Fruit fly (Drosophila melanogaster) whole organism, embryonic: ENCODE measurements around the gene DCAF12.

Experiments
- Adf1 ChIP-seq: fragments of 200-800 bp; sonication (Bioruptor generic); IDR thresholded peaks from 2 replicates; pipeline ENCODE4 v1.3.6; 2022; ENCODE audit warnings: missing biosample characterization, missing genetic modification characterization
- BEAF-32 ChIP-seq: fragments of 200-800 bp; sonication (Bioruptor generic); optimal IDR thresholded peaks from 3 replicates; lab custom pipeline; 2017; ENCODE audit warnings: missing biosample characterization, missing genetic modification characterization, mild to moderate bottlenecking, moderate library complexity, missing genetic modification reagents
- BtbVII ChIP-seq: fragments of 200-800 bp; sonication (Bioruptor generic); optimal IDR thresholded peaks from 3 replicates; lab custom pipeline; 2017; ENCODE audit warnings: missing biosample characterization, mild to moderate bottlenecking, missing genetic modification characterization
- CG10147 ChIP-seq: fragments of 200-800 bp; sonication (Bioruptor generic); optimal IDR thresholded peaks from 2 replicates; lab custom pipeline; 2019; ENCODE audit warnings: missing biosample characterization, mild to moderate bottlenecking, missing genetic modification characterization, moderate library complexity
- CG10366 ChIP-seq: fragments of 200-800 bp; sonication (Bioruptor generic); IDR thresholded peaks from 2 replicates; pipeline ENCODE4 v1.3.6; 2022; ENCODE audit warnings: missing biosample characterization, missing genetic modification characterization
- CG11696 ChIP-seq: fragments of 200-800 bp; sonication (Bioruptor generic); IDR thresholded peaks from 2 replicates; pipeline ENCODE4 v1.3.6; 2022; ENCODE audit warnings: missing biosample characterization, missing genetic modification characterization
- CG12659 ChIP-seq: fragments of 200-800 bp; sonication (Bioruptor generic); optimal IDR thresholded peaks from 3 replicates; lab custom pipeline; 2017; ENCODE audit warnings: mild to moderate bottlenecking, missing biosample characterization, missing genetic modification reagents, missing genetic modification characterization
- CG12942 ChIP-seq: fragments of 200-800 bp; sonication (Bioruptor generic); optimal IDR thresholded peaks from 3 replicates; lab custom pipeline; 2016; ENCODE audit warnings: missing biosample characterization, missing genetic modification characterization
- CG14860 ChIP-seq: fragments of 200-800 bp; sonication (Bioruptor generic); IDR thresholded peaks from 3 replicates; pipeline ENCODE4 v1.3.6; 2022; ENCODE audit warnings: missing biosample characterization, missing genetic modification characterization; ENCODE audit not compliant: partially characterized antibody
- CG1647 ChIP-seq: fragments of 200-800 bp; sonication (Bioruptor generic); optimal IDR thresholded peaks from 3 replicates; lab custom pipeline; 2016; ENCODE audit warnings: missing biosample characterization, missing genetic modification characterization
- CG2129 ChIP-seq: fragments of 200-800 bp; sonication (Bioruptor generic); IDR thresholded peaks from 2 replicates; pipeline ENCODE4 v1.3.6; 2022; ENCODE audit warnings: missing biosample characterization, missing genetic modification characterization; ENCODE audit not compliant: partially characterized antibody
- CG31388 ChIP-seq: fragments of 200-800 bp; sonication (Bioruptor generic); optimal IDR thresholded peaks from 2 replicates; lab custom pipeline; 2016; ENCODE audit warnings: missing biosample characterization, missing genetic modification characterization
- CG34224 ChIP-seq: fragments of 200-800 bp; sonication (Bioruptor generic); IDR thresholded peaks from 3 replicates; pipeline ENCODE4 v1.3.6; 2022; ENCODE audit warnings: missing biosample characterization, missing genetic modification characterization; ENCODE audit not compliant: partially characterized antibody
- CG4328 ChIP-seq: fragments of 200-800 bp; sonication (Bioruptor generic); optimal IDR thresholded peaks from 3 replicates; lab custom pipeline; 2017; ENCODE audit warnings: missing biosample characterization, missing genetic modification reagents, missing genetic modification characterization
- CG4404 ChIP-seq: fragments of 200-800 bp; sonication (Bioruptor generic); IDR thresholded peaks from 2 replicates; pipeline ENCODE4 v1.3.6; 2022; ENCODE audit warnings: missing biosample characterization, missing genetic modification characterization
- CG4730 ChIP-seq: fragments of 200-800 bp; sonication (Bioruptor generic); IDR thresholded peaks from 2 replicates; pipeline ENCODE4 v1.3.6; 2022; ENCODE audit warnings: missing biosample characterization, missing genetic modification characterization
- CG6654 ChIP-seq: fragments of 200-800 bp; sonication (Bioruptor generic); optimal IDR thresholded peaks from 2 replicates; lab custom pipeline; 2017; ENCODE audit warnings: missing biosample characterization, mild to moderate bottlenecking, missing genetic modification characterization
- CG7372 ChIP-seq: fragments of 200-800 bp; sonication (Bioruptor generic); IDR thresholded peaks from 2 replicates; pipeline ENCODE4 v1.3.6; 2022; ENCODE audit warnings: missing biosample characterization, missing genetic modification characterization
- CG7928 ChIP-seq: fragments of 200-800 bp; sonication (Bioruptor generic); optimal IDR thresholded peaks from 2 replicates; lab custom pipeline; 2017; ENCODE audit warnings: missing biosample characterization, mild to moderate bottlenecking, missing genetic modification characterization
- CG7963 ChIP-seq: fragments of 200-800 bp; sonication (Bioruptor generic); IDR thresholded peaks from 3 replicates; pipeline ENCODE4 v1.3.6; 2022; ENCODE audit warnings: missing biosample characterization, missing genetic modification characterization; ENCODE audit not compliant: partially characterized antibody
- Chrac-16 ChIP-seq: fragments of 200-800 bp; sonication (Bioruptor generic); optimal IDR thresholded peaks from 3 replicates; lab custom pipeline; 2016; ENCODE audit warnings: missing biosample characterization, missing genetic modification characterization
- D19A ChIP-seq: fragments of 200-800 bp; optimal IDR thresholded peaks from 3 replicates; lab custom pipeline; 2019; ENCODE audit warnings: missing biosample characterization, mild to moderate bottlenecking, missing genetic modification characterization, moderate library complexity
- Dbx ChIP-seq: fragments of 200-800 bp; sonication (Bioruptor generic); IDR thresholded peaks from 3 replicates; pipeline ENCODE4 v1.3.6; 2022; ENCODE audit warnings: missing biosample characterization, missing genetic modification characterization
- Fer3 ChIP-seq: fragments of 200-800 bp; sonication (Bioruptor generic); optimal IDR thresholded peaks from 2 replicates; lab custom pipeline; 2018; ENCODE audit warnings: missing biosample characterization, mild to moderate bottlenecking, missing genetic modification characterization, moderate library complexity
- GATAe ChIP-seq: fragments of 200-800 bp; sonication (Bioruptor generic); conservative IDR thresholded peaks from 2 replicates; pipeline ENCODE4 v1.3.6; 2022; ENCODE audit warnings: missing biosample characterization, missing genetic modification characterization
- Hr51 ChIP-seq, 2 experiments: fragments of 200-800 bp; sonication (Bioruptor generic); optimal IDR thresholded peaks; 2 replicates in 1 of 2; 3 replicates in 1 of 2; lab custom pipeline; 2016 to 2018; ENCODE audit warnings: missing biosample characterization in 2 of 2, missing genetic modification characterization in 2 of 2, mild to moderate bottlenecking in 1 of 2, moderate library complexity in 1 of 2
- Hsf ChIP-seq: fragments of 200-800 bp; sonication (Bioruptor generic); optimal IDR thresholded peaks from 3 replicates; lab custom pipeline; 2016; ENCODE audit warnings: missing biosample characterization, missing genetic modification characterization
- Jarid2 ChIP-seq: fragments of 200-800 bp; sonication (Bioruptor generic); optimal IDR thresholded peaks from 3 replicates; lab custom pipeline; 2017; ENCODE audit warnings: mild to moderate bottlenecking, missing biosample characterization, missing genetic modification reagents, missing genetic modification characterization
- Xbp1 ChIP-seq: fragments of 200-800 bp; sonication (Bioruptor generic); optimal IDR thresholded peaks from 3 replicates; lab custom pipeline; 2016; ENCODE audit warnings: missing biosample characterization, mild to moderate bottlenecking, missing genetic modification characterization
- ara ChIP-seq: fragments of 200-800 bp; sonication (Bioruptor generic); IDR thresholded peaks from 2 replicates; pipeline ENCODE4 v1.3.6; 2022; ENCODE audit warnings: missing biosample characterization, missing genetic modification characterization
- ase ChIP-seq: fragments of 200-800 bp; sonication (Bioruptor generic); IDR thresholded peaks from 3 replicates; pipeline ENCODE4 v1.3.6; 2022; ENCODE audit warnings: missing biosample characterization, missing genetic modification characterization
- ato ChIP-seq: fragments of 200-800 bp; sonication (Bioruptor generic); IDR thresholded peaks from 2 replicates; pipeline ENCODE4 v1.3.6; 2022; ENCODE audit warnings: missing biosample characterization, missing genetic modification characterization; ENCODE audit not compliant: partially characterized antibody
- chm ChIP-seq: fragments of 200-800 bp; sonication (Bioruptor generic); IDR thresholded peaks from 2 replicates; pipeline ENCODE4 v1.3.6; 2022; ENCODE audit warnings: missing biosample characterization, missing genetic modification characterization
- croc ChIP-seq: fragments of 200-800 bp; sonication (Bioruptor generic); conservative IDR thresholded peaks from 3 replicates; pipeline ENCODE4 v1.3.6; 2022; ENCODE audit warnings: missing biosample characterization, missing genetic modification characterization
- crp ChIP-seq, 2 experiments: fragments of 200-800 bp; sonication (Bioruptor generic); optimal IDR thresholded peaks; 2 replicates in 1 of 2; 3 replicates in 1 of 2; lab custom pipeline; 2017; ENCODE audit warnings: missing biosample characterization in 2 of 2, missing genetic modification characterization in 2 of 2, mild to moderate bottlenecking in 1 of 2, moderate library complexity in 1 of 2
- esg ChIP-seq: fragments of 200-800 bp; sonication (Bioruptor generic); conservative IDR thresholded peaks from 2 replicates; pipeline ENCODE4 v1.3.6; 2022; ENCODE audit warnings: missing biosample characterization, missing genetic modification characterization
- fd96Cb ChIP-seq: fragments of 200-800 bp; sonication (Bioruptor generic); optimal IDR thresholded peaks from 2 replicates; lab custom pipeline; 2018; ENCODE audit warnings: missing biosample characterization, mild to moderate bottlenecking, missing genetic modification characterization, moderate library complexity
- ham ChIP-seq: fragments of 200-800 bp; sonication (Bioruptor generic); IDR thresholded peaks from 2 replicates; pipeline ENCODE4 v1.3.6; 2022; ENCODE audit warnings: missing biosample characterization, missing genetic modification characterization
- hb ChIP-seq: fragments of 200-800 bp; sonication (Bioruptor generic); IDR thresholded peaks from 3 replicates; pipeline ENCODE4 v1.3.6; 2022; ENCODE audit warnings: missing biosample characterization, missing genetic modification characterization; ENCODE audit not compliant: partially characterized antibody
- hkb ChIP-seq, 2 experiments: fragments of 200-800 bp in 1 of 2; fragments of >200 bp in 1 of 2; sonication (Bioruptor generic) in 1 of 2; IDR thresholded peaks in 1 of 2; optimal IDR thresholded peaks in 1 of 2; 2 replicates each; pipeline versions ENCODE4 v1.3.6 to Lab custom; 2017 to 2022; ENCODE audit warnings: missing biosample characterization in 1 of 2, missing genetic modification characterization in 1 of 2
- ken ChIP-seq: fragments of 200-800 bp; sonication (Bioruptor generic); IDR thresholded peaks from 3 replicates; pipeline ENCODE4 v1.3.6; 2022; ENCODE audit warnings: missing biosample characterization, missing genetic modification characterization
- kni ChIP-seq: fragments of 200-800 bp; sonication (Bioruptor generic); optimal IDR thresholded peaks from 3 replicates; lab custom pipeline; 2017; ENCODE audit warnings: mild to moderate bottlenecking, missing biosample characterization, missing genetic modification reagents, missing genetic modification characterization
- pnt ChIP-seq: fragments of 200-800 bp; sonication (Bioruptor generic); optimal IDR thresholded peaks from 3 replicates; lab custom pipeline; 2016; ENCODE audit warnings: missing biosample characterization, missing genetic modification characterization
- so ChIP-seq: fragments of 200-800 bp; sonication (Bioruptor generic); IDR thresholded peaks from 3 replicates; pipeline ENCODE4 v1.3.6; 2022; ENCODE audit warnings: missing biosample characterization, missing genetic modification characterization
- stwl ChIP-seq: fragments of 200-800 bp; sonication (Bioruptor generic); optimal IDR thresholded peaks from 3 replicates; lab custom pipeline; 2018; ENCODE audit warnings: missing biosample characterization, mild to moderate bottlenecking, missing genetic modification characterization, moderate library complexity
- tll ChIP-seq, 2 experiments: fragments of 200-800 bp in 1 of 2; fragments of >200 bp in 1 of 2; sonication (Bioruptor generic) in 1 of 2; optimal IDR thresholded peaks; 2 replicates each; lab custom pipeline; 2017 to 2019; ENCODE audit warnings: missing biosample characterization in 2 of 2, missing genetic modification characterization in 2 of 2, mild to moderate bottlenecking in 1 of 2, moderate library complexity in 1 of 2
- tup ChIP-seq: fragments of 200-800 bp; sonication (Bioruptor generic); optimal IDR thresholded peaks from 2 replicates; lab custom pipeline; 2016; ENCODE audit warnings: missing biosample characterization, mild to moderate bottlenecking, missing genetic modification characterization, moderate library complexity

DCAF12 gene

dm6 chr3R:12010202-12010824, 6.5 kb downstream of the DCAF12 start, which contains the start of the genes KLHL18 and GCC185 (continued):
- TF ChIP-seq ken (GFP tag; lab: Robert Waterston, UW) (0 out of 3 replicates have a peak, but pooled peaks have one; percentile 61), stwl (tag; lab: Kevin White, UChicago) (peak; percentile 56), Hsf (GFP tag; lab: Kevin White, UChicago) (peak; percentile 74), esg (GFP tag; lab: Robert Waterston, UW) (peak; percentile 70), CG10366 (GFP tag; lab: Robert Waterston, UW) (peak; percentile 52; the same call in 1 of the 2 replicates), croc (GFP tag; lab: Robert Waterston, UW) (peak; percentile 61; the same call in 2 of the 3 replicates), GATAe (GFP tag; lab: Robert Waterston, UW) (0 out of 2 replicates have a peak, but pooled peaks have one; percentile 42), CG4730 (GFP tag; lab: Robert Waterston, UW) (peak; percentile 56; the same call in 1 of the 2 replicates), CG7928 (GFP tag; lab: Kevin White, UChicago) (peak; percentile 22), pnt (GFP tag; lab: Kevin White, UChicago) (peak; percentile 60), fd96Cb (tag; lab: Kevin White, UChicago) (peak; percentile 79), hb (GFP tag; lab: Robert Waterston, UW) (peak; percentile 78), crp (GFP tag; optimal IDR thresholded peaks at IDR 0.05; lab: Kevin White, UChicago) (peak; percentile 97 to 98), hkb (optimal IDR thresholded peaks at IDR 0.05; lab: Kevin White, UChicago) (peak; percentile 65), hkb (GFP tag; IDR thresholded peaks at IDR 0.05; lab: Robert Waterston, UW) (0 out of 2 replicates have a peak, but pooled peaks have one; percentile 41), tup (GFP tag; lab: Kevin White, UChicago) (no peak), Chrac-16 (peak; percentile 82), Adf1 (GFP tag; lab: Robert Waterston, UW) (peak; percentile 35; the same call in 1 of the 2 replicates), ase (GFP tag; lab: Robert Waterston, UW) (0 out of 3 replicates have a peak, but pooled peaks have one; percentile 14), CG12942 (GFP tag; lab: Kevin White, UChicago) (peak; percentile 82), ato (GFP tag; lab: Robert Waterston, UW) (0 out of 2 replicates have a peak, but pooled peaks have one; percentile 15), Jarid2 (GFP tag; lab: Kevin White, UChicago) (peak; percentile 34), chm (GFP tag; lab: Robert Waterston, UW) (no peak), ara (GFP tag; lab: Robert Waterston, UW) (peak; percentile 52; the same call in 1 of the 2 replicates), ham (GFP tag; lab: Robert Waterston, UW) (no peak), CG2129 (GFP tag; lab: Robert Waterston, UW) (peak; percentile 56), tll (GFP tag; optimal IDR thresholded peaks at IDR 0.05; lab: Kevin White, UChicago) (peak; percentile 26 to 97), Hr51 (GFP tag; optimal IDR thresholded peaks at IDR 0.05; lab: Kevin White, UChicago) (peak in 1 of 2 experiments; percentile 73), CG11696 (no peak), CG10147 (peak; percentile 77), Xbp1 (GFP tag; lab: Kevin White, UChicago) (peak; percentile 85), CG6654 (GFP tag; lab: Kevin White, UChicago) (no peak), Fer3 (tag; lab: Kevin White, UChicago) (peak; percentile 59), CG12659 (GFP tag; lab: Kevin White, UChicago) (peak; percentile 68), CG1647 (GFP tag; lab: Kevin White, UChicago) (peak; percentile 66), CG34224 (GFP tag; lab: Robert Waterston, UW) (peak; percentile 62; the same call in 1 of the 3 replicates), BtbVII (peak; percentile 16), CG4328 (GFP tag; lab: Kevin White, UChicago) (peak; percentile 13), D19A (peak; percentile 61), Dbx (GFP tag; lab: Robert Waterston, UW) (peak; percentile 88; the same call in 2 of the 3 replicates), CG14860 (GFP tag; lab: Robert Waterston, UW) (peak; percentile 84), kni (GFP tag; lab: Kevin White, UChicago) (no peak), CG31388 (GFP tag; lab: Kevin White, UChicago) (peak; percentile 38), CG7963 (GFP tag; lab: Robert Waterston, UW) (no peak), so (GFP tag; lab: Robert Waterston, UW) (no peak), BEAF-32 (GFP tag; lab: Kevin White, UChicago) (peak; percentile 93), CG7372 (GFP tag; lab: Robert Waterston, UW) (peak; percentile 64), CG4404 (peak; percentile 90)
